Fruit fly (Drosophila melanogaster) whole organism, prepupa: ENCODE measurements around the gene CG16756.

Experiments
- Blimp-1 ChIP-seq: fragments of 200-800 bp; sonication (Bioruptor generic); optimal IDR thresholded peaks from 3 replicates; lab custom pipeline; 2017; ENCODE audit warnings: missing biosample characterization, missing genetic modification characterization, mild to moderate bottlenecking, moderate library complexity, missing genetic modification reagents
- CG10631 ChIP-seq: fragments of 200-800 bp; sonication (Bioruptor generic); optimal IDR thresholded peaks from 2 replicates; lab custom pipeline; 2016; ENCODE audit warnings: missing biosample characterization, missing genetic modification characterization
- CG11294 ChIP-seq: fragments of 200-800 bp; sonication (Bioruptor generic); IDR thresholded peaks from 2 replicates; pipeline ENCODE4 v1.3.6; 2022; ENCODE audit warnings: missing biosample characterization, missing genetic modification characterization
- CG11762 ChIP-seq: fragments of 200-800 bp; sonication (Bioruptor generic); optimal IDR thresholded peaks from 3 replicates; lab custom pipeline; 2016; ENCODE audit warnings: missing biosample characterization, missing genetic modification characterization; ENCODE audit not compliant: insufficient read depth
- CG11902 ChIP-seq: fragments of 200-800 bp; sonication (Bioruptor generic); optimal IDR thresholded peaks from 3 replicates; lab custom pipeline; 2016; ENCODE audit warnings: missing biosample characterization, missing genetic modification characterization
- CG15336 ChIP-seq: fragments of 200-800 bp; sonication (Bioruptor generic); IDR thresholded peaks from 2 replicates; pipeline ENCODE4 v1.3.6; 2022; ENCODE audit warnings: missing biosample characterization, missing genetic modification characterization
- CG1621 ChIP-seq: fragments of 200-800 bp; sonication (Bioruptor generic); optimal IDR thresholded peaks from 3 replicates; lab custom pipeline; 2018; ENCODE audit warnings: missing biosample characterization, mild to moderate bottlenecking, missing genetic modification characterization
- CG16779 ChIP-seq: fragments of 200-800 bp; sonication (Bioruptor generic); optimal IDR thresholded peaks from 3 replicates; lab custom pipeline; 2017; ENCODE audit warnings: missing biosample characterization, mild to moderate bottlenecking, missing genetic modification characterization
- CG3919 ChIP-seq: fragments of 200-800 bp; sonication (Bioruptor generic); optimal IDR thresholded peaks from 3 replicates; lab custom pipeline; 2016; ENCODE audit warnings: missing biosample characterization, missing genetic modification characterization
- CG4318 ChIP-seq: fragments of 200-800 bp; sonication (Bioruptor generic); optimal IDR thresholded peaks from 3 replicates; lab custom pipeline; 2017; ENCODE audit warnings: missing biosample characterization, mild to moderate bottlenecking, missing genetic modification characterization
- CG6276 ChIP-seq: fragments of 200-800 bp; sonication (Bioruptor generic); optimal IDR thresholded peaks from 2 replicates; lab custom pipeline; 2017; ENCODE audit warnings: missing biosample characterization, mild to moderate bottlenecking, missing genetic modification characterization
- CG6792 ChIP-seq: fragments of 200-800 bp; sonication (Bioruptor generic); optimal IDR thresholded peaks from 3 replicates; lab custom pipeline; 2016; ENCODE audit warnings: missing biosample characterization, missing genetic modification characterization
- CG6808 ChIP-seq: fragments of 200-800 bp; sonication (Bioruptor generic); optimal IDR thresholded peaks from 3 replicates; lab custom pipeline; 2017; ENCODE audit warnings: missing biosample characterization, missing genetic modification characterization, mild to moderate bottlenecking, moderate library complexity, missing genetic modification reagents
- CG8319 ChIP-seq: fragments of 200-800 bp; sonication (Bioruptor generic); optimal IDR thresholded peaks from 3 replicates; lab custom pipeline; 2016; ENCODE audit warnings: missing biosample characterization, missing genetic modification characterization
- Eip78C ChIP-seq: fragments of 200-800 bp; sonication (Bioruptor generic); peaks from one replicate; lab custom pipeline; 2016; ENCODE audit warnings: missing biosample characterization, missing genetic modification characterization
- Ets21C ChIP-seq: fragments of 200-800 bp; sonication (Bioruptor generic); optimal IDR thresholded peaks from 3 replicates; lab custom pipeline; 2016; ENCODE audit warnings: missing biosample characterization, missing genetic modification characterization
- Ets96B ChIP-seq: fragments of 200-800 bp; optimal IDR thresholded peaks from 2 replicates; lab custom pipeline; 2019; ENCODE audit warnings: missing biosample characterization, mild to moderate bottlenecking, missing genetic modification characterization, moderate library complexity
- Gug ChIP-seq: fragments of 200-800 bp; sonication (Bioruptor generic); IDR thresholded peaks from 2 replicates; pipeline ENCODE4 v1.3.6; 2022; ENCODE audit warnings: missing biosample characterization, missing genetic modification characterization
- Hr38 ChIP-seq: sonication (Bioruptor generic); optimal IDR thresholded peaks from 2 replicates; lab custom pipeline; 2016; ENCODE audit warnings: missing biosample characterization, missing genetic modification characterization
- Hr4 ChIP-seq: fragments of 200-800 bp; sonication (Bioruptor generic); optimal IDR thresholded peaks from 3 replicates; lab custom pipeline; 2016; ENCODE audit warnings: missing biosample characterization, missing genetic modification characterization
- Lpt ChIP-seq: fragments of 200-800 bp; sonication (Bioruptor generic); optimal IDR thresholded peaks from 3 replicates; lab custom pipeline; 2016; ENCODE audit warnings: missing biosample characterization, missing genetic modification characterization
- Met ChIP-seq: fragments of 200-800 bp; sonication (Bioruptor generic); optimal IDR thresholded peaks from 3 replicates; lab custom pipeline; 2016; ENCODE audit warnings: missing biosample characterization, missing genetic modification characterization
- OdsH ChIP-seq: fragments of 200-800 bp; sonication (Bioruptor generic); optimal IDR thresholded peaks from 3 replicates; lab custom pipeline; 2016; ENCODE audit warnings: missing biosample characterization, missing genetic modification characterization
- Smox ChIP-seq: fragments of 200-800 bp; sonication (Bioruptor generic); optimal IDR thresholded peaks from 3 replicates; lab custom pipeline; 2016; ENCODE audit warnings: missing biosample characterization, missing genetic modification characterization
- Sox102F ChIP-seq: fragments of 200-800 bp; sonication (Bioruptor generic); optimal IDR thresholded peaks from 2 replicates; lab custom pipeline; 2016; ENCODE audit warnings: missing biosample characterization, mild to moderate bottlenecking, missing genetic modification characterization
- Sox14 ChIP-seq: fragments of 200-800 bp; sonication (Bioruptor generic); optimal IDR thresholded peaks from 3 replicates; lab custom pipeline; 2016; ENCODE audit warnings: missing biosample characterization, missing genetic modification characterization
- Sox15 ChIP-seq: fragments of 200-800 bp; sonication (Bioruptor generic); optimal IDR thresholded peaks from 3 replicates; lab custom pipeline; 2016; ENCODE audit warnings: missing biosample characterization, missing genetic modification characterization
- acj6 ChIP-seq: fragments of 200-800 bp; sonication (Bioruptor generic); optimal IDR thresholded peaks from 3 replicates; lab custom pipeline; 2016; ENCODE audit warnings: missing biosample characterization, missing genetic modification characterization
- dac ChIP-seq: fragments of 200-800 bp; sonication (Bioruptor generic); optimal IDR thresholded peaks from 2 replicates; lab custom pipeline; 2017; ENCODE audit warnings: missing biosample characterization, mild to moderate bottlenecking, missing genetic modification characterization
- eg ChIP-seq: fragments of 200-800 bp; sonication (Bioruptor generic); IDR thresholded peaks from 3 replicates; pipeline ENCODE4 v1.3.6; 2022; ENCODE audit warnings: missing biosample characterization, missing genetic modification characterization
- fd85E ChIP-seq: fragments of 200-800 bp; sonication (Bioruptor generic); optimal IDR thresholded peaks from 3 replicates; lab custom pipeline; 2016; ENCODE audit warnings: missing biosample characterization, missing genetic modification characterization
- fkh ChIP-seq: fragments of 200-800 bp; sonication (Bioruptor generic); optimal IDR thresholded peaks from 3 replicates; lab custom pipeline; 2017; ENCODE audit warnings: missing biosample characterization, mild to moderate bottlenecking, missing genetic modification characterization, moderate library complexity
- lz ChIP-seq: fragments of 200-800 bp; sonication (Bioruptor generic); optimal IDR thresholded peaks from 3 replicates; lab custom pipeline; 2016; ENCODE audit warnings: missing biosample characterization, missing genetic modification characterization
- net ChIP-seq: fragments of 200-800 bp; sonication (Bioruptor generic); optimal IDR thresholded peaks from 3 replicates; lab custom pipeline; 2016; ENCODE audit warnings: missing biosample characterization, missing genetic modification characterization
- pdm3 ChIP-seq: fragments of 200-800 bp; sonication (Bioruptor generic); optimal IDR thresholded peaks from 3 replicates; lab custom pipeline; 2016; ENCODE audit warnings: missing biosample characterization, missing genetic modification characterization
- salr ChIP-seq, 2 experiments: fragments of 200-800 bp; sonication (Bioruptor generic); optimal IDR thresholded peaks; 3 replicates each; lab custom pipeline; 2016 to 2018; ENCODE audit warnings: missing biosample characterization in 2 of 2, missing genetic modification characterization in 2 of 2, mild to moderate bottlenecking in 1 of 2
- spab ChIP-seq: fragments of 200-800 bp; sonication (Bioruptor generic); optimal IDR thresholded peaks from 2 replicates; lab custom pipeline; 2017; ENCODE audit warnings: missing biosample characterization, mild to moderate bottlenecking, missing genetic modification characterization, missing genetic modification reagents
- ss ChIP-seq, 2 experiments: fragments of 200-800 bp; sonication (Bioruptor generic); optimal IDR thresholded peaks; 2 replicates in 1 of 2; 3 replicates in 1 of 2; lab custom pipeline; 2017 to 2018; ENCODE audit warnings: mild to moderate bottlenecking in 2 of 2, missing biosample characterization in 2 of 2, missing genetic modification characterization in 2 of 2, moderate library complexity in 1 of 2
- svp ChIP-seq: fragments of 200-800 bp; sonication (Bioruptor generic); peaks from one replicate; lab custom pipeline; 2016; ENCODE audit warnings: missing biosample characterization, missing genetic modification characterization
- vri ChIP-seq: fragments of 200-800 bp; sonication (Bioruptor generic); optimal IDR thresholded peaks from 3 replicates; lab custom pipeline; 2016; ENCODE audit warnings: missing biosample characterization, mild to moderate bottlenecking, missing genetic modification characterization

Gene CG16756

DNA sequence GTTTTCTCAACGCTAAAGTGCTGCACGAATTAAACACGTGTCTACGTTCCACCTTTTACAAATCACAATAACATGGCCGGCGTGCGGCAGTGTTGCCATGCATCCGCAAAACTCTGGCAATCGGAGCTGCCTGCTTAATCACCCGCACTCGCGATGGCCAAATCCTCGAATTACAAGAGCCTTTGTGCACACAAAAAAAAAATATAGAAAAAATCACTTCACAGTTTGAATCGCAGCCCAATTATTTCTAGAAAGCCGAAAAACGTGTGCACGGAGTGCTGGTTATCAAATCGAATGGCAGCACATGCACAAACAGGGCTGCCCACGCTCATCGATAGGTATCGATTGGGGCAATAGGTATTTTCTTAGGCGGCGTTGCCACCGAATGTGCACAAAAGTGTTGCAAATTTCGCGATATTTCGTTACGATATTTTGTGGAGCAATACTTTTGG lies 6.7 kb upstream of the CG16756 start, which contains the start of gene spoon (continued):
- TF ChIP-seq Blimp-1 (GFP tag; lab: Kevin White, UChicago), result no peak
- TF ChIP-seq fd85E, result no peak
- no peak for TF ChIP-seq dac (GFP tag; lab: Kevin White, UChicago)
- no peak for TF ChIP-seq CG6276 (GFP tag; lab: Kevin White, UChicago)
- peak; percentile 1 for TF ChIP-seq lz (GFP tag; lab: Kevin White, UChicago)
- TF ChIP-seq ss (GFP tag; optimal IDR thresholded peaks at IDR 0.05; lab: Kevin White, UChicago), result no peak
- TF ChIP-seq CG6808 (GFP tag; lab: Kevin White, UChicago), result no peak
- no peak for TF ChIP-seq salr (GFP tag; optimal IDR thresholded peaks at IDR 0.05; lab: Kevin White, UChicago)
- TF ChIP-seq acj6 (GFP tag; lab: Kevin White, UChicago), result no peak
- peak; percentile 22 for TF ChIP-seq CG1621 (tag; lab: Kevin White, UChicago)
- TF ChIP-seq Sox14, result peak; percentile 23
- no peak for TF ChIP-seq CG8319 (GFP tag; lab: Kevin White, UChicago)
- TF ChIP-seq Lpt (GFP tag; lab: Kevin White, UChicago), result no peak
- TF ChIP-seq CG11762, result no peak
- no peak for TF ChIP-seq Ets96B (tag; lab: Kevin White, UChicago)
- TF ChIP-seq Sox15, result no peak
- no peak for TF ChIP-seq CG16779
- TF ChIP-seq Hr4, result no peak
- peak; percentile 18 for TF ChIP-seq fkh (GFP tag; lab: Kevin White, UChicago)
- no peak for TF ChIP-seq OdsH (GFP tag; lab: Kevin White, UChicago)
- no peak for TF ChIP-seq eg
- no peak for TF ChIP-seq Ets21C (GFP tag; lab: Kevin White, UChicago)
- TF ChIP-seq Gug, result no peak
- no peak for TF ChIP-seq CG11294
- TF ChIP-seq CG15336 (GFP tag; lab: Robert Waterston, UW), result 0 out of 2 replicates have a peak, but pooled peaks have one; percentile 14
- TF ChIP-seq spab (GFP tag; lab: Kevin White, UChicago), result no peak
- no peak for TF ChIP-seq net (GFP tag; lab: Kevin White, UChicago)
- TF ChIP-seq Sox102F (GFP tag; lab: Kevin White, UChicago), result no peak
- TF ChIP-seq CG3919 (GFP tag; lab: Kevin White, UChicago), result no peak
- TF ChIP-seq CG11902 (GFP tag; lab: Kevin White, UChicago), result no peak
- TF ChIP-seq CG10631 (GFP tag; lab: Kevin White, UChicago), result no peak
- TF ChIP-seq pdm3, result no peak

DNA sequence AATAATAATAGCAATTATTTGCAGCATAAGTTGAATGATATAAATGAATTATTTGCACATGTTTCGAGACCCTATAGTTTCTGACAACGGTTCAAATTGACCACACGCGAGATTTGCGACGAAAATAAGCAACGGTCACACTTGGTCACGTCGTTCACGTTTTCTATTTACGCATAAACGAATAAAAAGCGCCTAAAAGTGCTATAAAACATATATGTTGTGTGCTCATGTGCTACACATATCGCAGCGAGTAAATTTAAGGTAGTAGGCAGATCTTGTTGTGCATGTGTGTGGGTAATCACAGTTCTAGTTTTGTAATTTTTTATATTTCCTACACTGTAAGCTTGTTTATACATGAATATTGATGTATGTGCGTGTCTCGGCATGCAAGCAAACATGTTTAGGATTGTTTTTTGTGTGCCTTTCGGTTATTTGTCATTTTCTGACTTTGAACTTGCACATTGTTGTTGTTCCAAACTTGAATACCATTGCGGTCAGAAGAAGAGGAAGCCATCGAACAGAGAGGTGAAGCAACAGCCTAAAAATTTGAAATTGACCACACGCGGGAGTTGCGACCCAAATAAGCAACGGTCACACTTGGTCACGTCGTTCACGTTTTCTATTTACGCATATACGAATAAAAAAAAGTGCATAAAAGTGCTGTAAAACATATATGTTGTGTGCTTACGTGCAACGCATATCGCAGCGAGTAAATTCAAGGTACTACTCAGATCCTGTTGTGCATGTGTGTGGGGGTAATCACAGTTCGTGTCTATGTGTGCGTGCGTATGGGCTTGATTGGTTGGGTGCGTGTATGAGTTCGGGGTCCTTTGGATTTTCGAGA lies 5.7 kb upstream of the CG16756 start, which contains the start of gene Usp16-45:
TSS of gene Usp16-45 (plus strand) at position 127 of the 844 bp plus-strand sequence.
- TF ChIP-seq salr (GFP tag; optimal IDR thresholded peaks at IDR 0.05; lab: Kevin White, UChicago) (no peak), ss (GFP tag; optimal IDR thresholded peaks at IDR 0.05; lab: Kevin White, UChicago) (peak; percentile 4 to 20), Sox14 (no peak), acj6 (GFP tag; lab: Kevin White, UChicago) (no peak), CG10631 (GFP tag; lab: Kevin White, UChicago) (no peak), Eip78C (GFP tag; lab: Kevin White, UChicago) (peak; percentile 19), Hr38 (GFP tag; lab: Kevin White, UChicago) (no peak), Gug (no peak), CG11294 (no peak), lz (GFP tag; lab: Kevin White, UChicago) (no peak), svp (GFP tag; lab: Kevin White, UChicago) (no peak), CG16779 (no peak), CG6808 (GFP tag; lab: Kevin White, UChicago) (peak; percentile 20), spab (GFP tag; lab: Kevin White, UChicago) (no peak), Smox (GFP tag; lab: Kevin White, UChicago) (no peak), CG6792 (GFP tag; lab: Kevin White, UChicago) (no peak), CG4318 (GFP tag; lab: Kevin White, UChicago) (no peak), fkh (GFP tag; lab: Kevin White, UChicago) (no peak), vri (GFP tag; lab: Kevin White, UChicago) (no peak), Met (GFP tag; lab: Kevin White, UChicago) (no peak)
